Worm (Caenorhabditis elegans) whole organism, young adult: ENCODE results near the gene C05E4.7.
A peak's percentile ranks its signal among the peaks of the same experiment; 100 is the strongest.

Experiments used
- B0261.1 ChIP-seq: sonication (generic microtip); optimal IDR thresholded peaks from 2 replicates; lab custom pipeline; 2016; ENCODE audit warnings: mild to moderate bottlenecking, missing genetic modification characterization, moderate library complexity, missing compliant biosample characterization
- C06A6.2 ChIP-seq: fragments of 200-800 bp; sonication (Bioruptor generic); conservative IDR thresholded peaks from 2 replicates; pipeline ENCODE4 v1.3.6; 2022; ENCODE audit warnings: missing genetic modification characterization, missing compliant biosample characterization
- D2030.7 ChIP-seq: fragments of 200-800 bp; sonication (Bioruptor generic); IDR thresholded peaks from 2 replicates; pipeline ENCODE4 v1.3.6; 2022; ENCODE audit warnings: missing genetic modification reagents, missing genetic modification characterization, missing compliant biosample characterization
- F55B11.4 ChIP-seq: sonication (generic microtip); optimal IDR thresholded peaks from 2 replicates; lab custom pipeline; 2016; ENCODE audit warnings: missing compliant biosample characterization, missing genetic modification characterization, borderline replicate concordance; ENCODE audit not compliant: insufficient read depth
- T26A5.8 ChIP-seq: sonication (generic microtip); optimal IDR thresholded peaks from 2 replicates; lab custom pipeline; 2016; ENCODE audit warnings: missing genetic modification characterization, missing compliant biosample characterization
- Y53F4B.3 ChIP-seq: fragments of 200-800 bp; sonication (Bioruptor generic); IDR thresholded peaks from 2 replicates; pipeline ENCODE4 v1.3.6; 2022; ENCODE audit warnings: missing genetic modification reagents, missing genetic modification characterization, missing compliant biosample characterization
- ama-1 ChIP-seq, 3 experiments: fragments of 150-350 bp in 1 of 3; sonication (generic microtip) in 2 of 3; optimal IDR thresholded peaks; 2 replicates each; lab custom pipeline; 2014 to 2018; ENCODE audit warnings: missing biosample characterization in 2 of 3, missing genetic modification characterization in 2 of 3, missing genetic modification reagents in 2 of 3
- aptf-2 ChIP-seq: fragments of 200-800 bp; sonication (Bioruptor generic); conservative IDR thresholded peaks from 2 replicates; pipeline ENCODE4 v1.3.6; 2022; ENCODE audit warnings: missing genetic modification reagents, missing genetic modification characterization, missing compliant biosample characterization
- aptf-3 ChIP-seq: fragments of 200-800 bp; sonication (Bioruptor generic); IDR thresholded peaks from 2 replicates; pipeline ENCODE4 v1.3.6; 2022; ENCODE audit warnings: missing genetic modification characterization, missing compliant biosample characterization
- attf-6 ChIP-seq: fragments of 200-800 bp; sonication (Bioruptor generic); IDR thresholded peaks from 2 replicates; pipeline ENCODE4 v1.3.6; 2022; ENCODE audit warnings: missing genetic modification reagents, missing genetic modification characterization, missing compliant biosample characterization
- bed-2 ChIP-seq: fragments of 200-800 bp; sonication (Bioruptor generic); IDR thresholded peaks from 2 replicates; pipeline ENCODE4 v1.3.6; 2022; ENCODE audit warnings: missing genetic modification reagents, missing genetic modification characterization, missing compliant biosample characterization
- dox-1 ChIP-seq: fragments of 200-800 bp; sonication (Bioruptor generic); IDR thresholded peaks from 2 replicates; pipeline ENCODE4 v1.3.6; 2022; ENCODE audit warnings: missing genetic modification reagents, missing genetic modification characterization, missing compliant biosample characterization
- dpff-1 ChIP-seq: sonication (generic microtip); optimal IDR thresholded peaks from 2 replicates; lab custom pipeline; 2017; ENCODE audit warnings: mild to moderate bottlenecking, missing genetic modification characterization, missing compliant biosample characterization
- dpl-1 ChIP-seq: fragments of 150-350 bp; optimal IDR thresholded peaks from 2 replicates; lab custom pipeline; 2014; ENCODE audit warnings: missing biosample characterization, missing genetic modification reagents, missing genetic modification characterization
- ets-4 ChIP-seq: fragments of 200-800 bp; sonication (Bioruptor generic); optimal IDR thresholded peaks from 2 replicates; lab custom pipeline; 2018; ENCODE audit warnings: mild to moderate bottlenecking, missing genetic modification characterization, missing compliant biosample characterization
- fkh-3 ChIP-seq: sonication (generic microtip); optimal IDR thresholded peaks from 2 replicates; lab custom pipeline; 2016; ENCODE audit warnings: mild to moderate bottlenecking, missing genetic modification characterization, missing compliant biosample characterization
- hlh-12 ChIP-seq: sonication (generic microtip); optimal IDR thresholded peaks from 2 replicates; lab custom pipeline; 2016; ENCODE audit warnings: missing genetic modification characterization, missing compliant biosample characterization
- hlh-26 ChIP-seq: fragments of 200-800 bp; sonication (Bioruptor generic); conservative IDR thresholded peaks from 2 replicates; pipeline ENCODE4 v1.3.6; 2022; ENCODE audit warnings: missing genetic modification reagents, missing genetic modification characterization, missing compliant biosample characterization
- hmg-1.2 ChIP-seq: fragments of 200-800 bp; sonication (Bioruptor generic); IDR thresholded peaks from 2 replicates; pipeline ENCODE4 v1.3.6; 2022; ENCODE audit warnings: missing genetic modification reagents, missing genetic modification characterization, missing compliant biosample characterization
- lin-35 ChIP-seq, 3 experiments: fragments of 150-350 bp in 2 of 3; sonication (generic microtip) in 1 of 3; optimal IDR thresholded peaks; 2 replicates each; lab custom pipeline; 2014 to 2018; ENCODE audit warnings: missing biosample characterization in 3 of 3, missing genetic modification characterization in 3 of 3, missing genetic modification reagents in 3 of 3
- lin-40 ChIP-seq: sonication (generic microtip); optimal IDR thresholded peaks from 2 replicates; lab custom pipeline; 2016; ENCODE audit warnings: missing genetic modification characterization, mild to moderate bottlenecking, missing compliant biosample characterization, missing genotype, missing genetic modification reagents
- lin-54 ChIP-seq: fragments of 200-800 bp; sonication (Bioruptor generic); optimal IDR thresholded peaks from 2 replicates; lab custom pipeline; 2018; ENCODE audit warnings: mild to moderate bottlenecking, missing genetic modification characterization, missing compliant biosample characterization
- lsl-1 ChIP-seq: fragments of 200-800 bp; sonication (Bioruptor generic); optimal IDR thresholded peaks from 2 replicates; lab custom pipeline; 2018; ENCODE audit warnings: mild to moderate bottlenecking, missing genetic modification characterization, moderate library complexity, missing compliant biosample characterization
- mcd-1 ChIP-seq: fragments of 200-800 bp; sonication (Bioruptor generic); IDR thresholded peaks from 2 replicates; pipeline ENCODE4 v1.3.6; 2022; ENCODE audit warnings: missing genetic modification reagents, missing genetic modification characterization, missing compliant biosample characterization
- nfya-2 ChIP-seq: fragments of 200-800 bp; sonication (Bioruptor generic); IDR thresholded peaks from 2 replicates; pipeline ENCODE4 v1.3.6; 2022; ENCODE audit warnings: missing genetic modification reagents, missing genetic modification characterization, missing compliant biosample characterization
- nfyb-1 ChIP-seq: fragments of 200-800 bp; sonication (Bioruptor generic); IDR thresholded peaks from 2 replicates; pipeline ENCODE4 v1.3.6; 2022; ENCODE audit warnings: missing genetic modification reagents, missing genetic modification characterization, missing compliant biosample characterization
- nhr-120 ChIP-seq: fragments of 200-800 bp; sonication (Bioruptor generic); IDR thresholded peaks from 2 replicates; pipeline ENCODE4 v1.3.6; 2022; ENCODE audit warnings: missing genetic modification characterization, missing compliant biosample characterization
- nhr-179 ChIP-seq: sonication (generic microtip); optimal IDR thresholded peaks from 2 replicates; lab custom pipeline; 2016; ENCODE audit warnings: mild to moderate bottlenecking, missing genetic modification characterization, missing compliant biosample characterization
- nhr-80 ChIP-seq: sonication (generic microtip); optimal IDR thresholded peaks from 2 replicates; lab custom pipeline; 2016; ENCODE audit warnings: missing genetic modification characterization, missing compliant biosample characterization
- sea-2 ChIP-seq: fragments of 200-800 bp; sonication (Bioruptor generic); IDR thresholded peaks from 2 replicates; pipeline ENCODE4 v1.3.6; 2022; ENCODE audit warnings: missing genetic modification characterization, missing compliant biosample characterization
- snpc-4 ChIP-seq, 5 experiments: fragments of 150-350 bp in 1 of 5; sonication (generic microtip) in 4 of 5; optimal IDR thresholded peaks; 2 replicates each; lab custom pipeline; 2014 to 2018; ENCODE audit warnings: missing genetic modification characterization in 5 of 5, missing biosample characterization in 3 of 5, antibody characterized with exemption in 2 of 5, mild to moderate bottlenecking in 2 of 5, missing compliant biosample characterization in 2 of 5, missing genotype in 2 of 5, moderate library complexity in 2 of 5, missing genetic modification reagents in 1 of 5
- somi-1 ChIP-seq: fragments of 200-800 bp; sonication (Bioruptor generic); optimal IDR thresholded peaks from 2 replicates; lab custom pipeline; 2018; ENCODE audit warnings: mild to moderate bottlenecking, missing genetic modification characterization, missing compliant biosample characterization
- unc-130 ChIP-seq: sonication (generic microtip); optimal IDR thresholded peaks from 2 replicates; lab custom pipeline; 2016; ENCODE audit warnings: missing genetic modification reagents, missing genetic modification characterization, missing compliant biosample characterization
- zfh-2 ChIP-seq: fragments of 200-800 bp; sonication (Bioruptor generic); conservative IDR thresholded peaks from 2 replicates; pipeline ENCODE4 v1.3.6; 2022; ENCODE audit warnings: missing genetic modification reagents, missing genetic modification characterization, missing compliant biosample characterization
- ztf-26 ChIP-seq: sonication (generic microtip); optimal IDR thresholded peaks from 2 replicates; lab custom pipeline; 2017; ENCODE audit warnings: missing genetic modification characterization, missing compliant biosample characterization
- ztf-28 ChIP-seq: fragments of 200-800 bp; sonication (Bioruptor generic); IDR thresholded peaks from 2 replicates; pipeline ENCODE4 v1.3.6; 2022; ENCODE audit warnings: missing genetic modification reagents, missing genetic modification characterization, missing compliant biosample characterization

The C05E4.7 gene

ce11 chrV:774875-775359 is 33.0 kb downstream of the C05E4.7 start, which contains the start of gene srbc-58 (continued):
- TF ChIP-seq T26A5.8 (tag; lab: Kevin White, UChicago) (peak; percentile 2), dpl-1 (GFP tag; lab: Kevin White, UChicago) (peak; percentile 52), lin-35 (GFP tag; optimal IDR thresholded peaks at IDR 0.05; lab: Kevin White, UChicago) (peak in 2 of 3 experiments; percentile 8 to 35)

DNA sequence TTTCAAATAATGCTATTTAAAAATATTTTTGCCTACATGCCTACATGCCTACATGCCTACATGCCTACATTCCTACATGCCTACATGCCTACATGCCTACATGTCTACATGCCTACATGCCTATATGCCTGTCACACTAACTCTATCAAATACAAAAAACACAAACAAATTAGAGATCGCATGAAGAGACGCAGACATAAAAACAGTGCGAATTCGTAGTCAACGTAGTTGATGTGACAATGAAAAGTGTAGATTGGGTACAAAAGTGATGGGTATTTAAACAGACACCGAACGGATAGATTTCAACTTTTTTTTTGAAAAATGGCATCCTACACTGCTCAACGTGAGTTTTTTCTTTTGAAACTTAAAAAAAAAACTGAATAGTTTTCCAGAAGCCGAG is 35.4 kb downstream of the C05E4.7 start, which contains the start of gene R09E12.9:
Gene R09E12.9 (plus strand): TSS at position 316 of the 400 bp plus-strand sequence.
- TF ChIP-seq nhr-80 (peak; percentile 3), unc-130 (GFP tag; lab: Kevin White, UChicago) (no peak), snpc-4 (GFP tag; optimal IDR thresholded peaks at IDR 0.05; lab: Kevin White, UChicago) (no peak), snpc-4 (tag; optimal IDR thresholded peaks at IDR 0.05; lab: Kevin White, UChicago) (no peak), lin-54 (no peak), lin-40 (tag; lab: Kevin White, UChicago) (no peak), nhr-120 (GFP tag; lab: Robert Waterston, UW) (no peak), nhr-179 (no peak), nfya-2 (no peak), aptf-2 (GFP tag; lab: Robert Waterston, UW) (no peak), lsl-1 (GFP tag; lab: Kevin White, UChicago) (no peak), hmg-1.2 (peak; percentile 52; the same call in 1 of the 2 replicates)

DNA sequence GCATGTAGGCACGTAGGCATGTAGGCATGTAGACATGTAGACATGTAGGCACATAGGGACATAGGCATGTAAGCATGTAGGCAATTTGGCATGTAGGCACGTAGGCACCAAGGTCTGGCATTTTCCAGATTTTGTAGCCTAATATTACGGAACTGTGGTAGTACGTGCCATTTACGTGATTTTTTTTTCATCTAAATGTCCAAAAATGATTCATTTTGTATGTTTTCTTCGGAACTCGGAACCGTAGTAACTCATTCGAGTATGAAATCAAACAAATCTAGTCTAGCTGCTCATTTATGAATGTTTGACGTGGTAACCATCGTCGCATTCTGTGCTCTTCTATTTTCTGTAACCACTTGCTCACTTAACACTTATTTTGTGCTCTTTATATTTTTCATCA is 36.4 kb downstream of the C05E4.7 start, which contains the start of gene srbc-59:
Gene srbc-59 (plus strand): TSS at position 301 of the 400 bp plus-strand sequence.
- TF ChIP-seq C06A6.2 (GFP tag; lab: Robert Waterston, UW) (no peak), sea-2 (GFP tag; lab: Robert Waterston, UW) (no peak), ztf-28 (GFP tag; lab: Robert Waterston, UW) (no peak), D2030.7 (GFP tag; lab: Robert Waterston, UW) (no peak), aptf-3 (no peak), ztf-26 (no peak), bed-2 (no peak)

DNA sequence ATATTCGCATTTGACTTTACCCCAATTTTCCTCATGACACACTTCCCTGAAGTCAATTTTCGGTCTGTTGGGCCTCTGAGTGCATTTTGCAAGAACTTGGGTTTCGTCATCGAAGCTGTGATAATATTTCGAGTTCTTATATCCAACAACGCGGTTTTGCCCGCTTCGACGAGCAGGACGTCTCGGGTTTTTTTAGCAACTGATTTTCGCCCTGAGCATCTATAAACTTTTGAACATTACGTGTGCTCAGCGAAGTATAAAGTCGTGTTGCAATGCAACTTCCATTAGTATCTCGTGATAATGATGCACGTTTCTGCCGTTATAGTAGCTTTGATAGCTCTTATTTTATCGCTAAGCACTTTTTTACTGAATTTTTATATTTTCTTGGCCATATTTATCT is 38.1 kb downstream of the C05E4.7 start, which contains the start of gene srbc-60:
Gene srbc-60 (plus strand): TSS at position 301 of the 400 bp plus-strand sequence.
- TF ChIP-seq Y53F4B.3 (no peak), somi-1 (GFP tag; lab: Kevin White, UChicago) (no peak), bed-2 (no peak), mcd-1 (no peak), dpff-1 (tag; lab: Kevin White, UChicago) (no peak), dox-1 (GFP tag; lab: Robert Waterston, UW) (no peak), F55B11.4 (tag; lab: Kevin White, UChicago) (no peak), hlh-12 (tag; lab: Kevin White, UChicago) (no peak), B0261.1 (no peak), hlh-26 (no peak), fkh-3 (tag; lab: Kevin White, UChicago) (no peak), aptf-2 (GFP tag; lab: Robert Waterston, UW) (no peak), lsl-1 (GFP tag; lab: Kevin White, UChicago) (no peak), attf-6 (GFP tag; lab: Robert Waterston, UW) (no peak), nhr-120 (GFP tag; lab: Robert Waterston, UW) (no peak), ama-1 (optimal IDR thresholded peaks at IDR 0.05; lab: Kevin White, UChicago) (no peak), ama-1 (GFP tag; optimal IDR thresholded peaks at IDR 0.05; lab: Kevin White, UChicago) (no peak), lin-54 (no peak), nfyb-1 (GFP tag; lab: Robert Waterston, UW) (no peak), ets-4 (no peak), zfh-2 (no peak)
